Worm (Caenorhabditis elegans) whole organism, mixed stage, embryonic: ENCODE results near the gene phat-5.

Source experiments
- ces-1 ChIP-seq: fragments of 150-350 bp; optimal IDR thresholded peaks from 2 replicates; lab custom pipeline; 2014; ENCODE audit warnings: missing biosample characterization, missing genetic modification reagents, missing genetic modification characterization
- elt-1 ChIP-seq: sonication (generic microtip); optimal IDR thresholded peaks from 2 replicates; lab custom pipeline; 2017; ENCODE audit warnings: missing genetic modification characterization, mild to moderate bottlenecking, missing compliant biosample characterization, antibody characterized with exemption, moderate library complexity, borderline replicate concordance; ENCODE audit not compliant: insufficient read depth
- lin-13 ChIP-seq: fragments of 150-350 bp; optimal IDR thresholded peaks from 2 replicates; lab custom pipeline; 2014; ENCODE audit warnings: missing biosample characterization, missing genetic modification characterization
- nhr-12 ChIP-seq: fragments of 150-350 bp; optimal IDR thresholded peaks from 2 replicates; lab custom pipeline; 2014; ENCODE audit warnings: missing biosample characterization, missing genetic modification characterization
- unc-39 ChIP-seq: fragments of 150-350 bp; optimal IDR thresholded peaks from 2 replicates; lab custom pipeline; 2014; ENCODE audit warnings: missing biosample characterization, missing genetic modification characterization

DNA sequence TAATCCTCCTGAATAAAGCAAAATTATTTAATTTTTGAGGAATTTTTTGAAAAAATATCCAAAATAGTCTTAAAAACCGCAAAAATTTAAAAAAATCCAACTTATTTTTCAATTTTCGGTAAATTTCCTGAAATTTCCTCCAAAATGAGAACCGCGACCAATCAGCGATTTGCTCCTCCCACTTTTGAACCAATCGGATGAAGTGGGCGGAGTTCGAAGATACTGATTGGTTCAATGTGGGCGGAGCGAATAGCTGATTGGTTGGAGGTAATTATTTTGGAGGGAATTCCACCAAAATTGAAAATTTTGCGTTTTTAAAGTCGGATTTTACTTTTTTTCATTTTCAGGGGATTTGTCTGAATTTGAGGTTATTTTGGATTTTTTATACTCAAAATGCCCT is 45.7 kb upstream of the phat-5 start:
- no peak for TF ChIP-seq nhr-12 (tag; lab: Kevin White, UChicago)
- no peak for TF ChIP-seq lin-13 (tag; lab: Kevin White, UChicago)
- no peak for TF ChIP-seq elt-1 (tag; lab: Kevin White, UChicago)
- no peak for TF ChIP-seq ces-1
- no peak for TF ChIP-seq unc-39 (tag; lab: Kevin White, UChicago)
